Worm (Caenorhabditis elegans) whole organism, young adult: ENCODE data around the gene nhr-286.

Experiments
- madf-8 ChIP-seq: fragments of 200-800 bp; sonication (Bioruptor generic); conservative IDR thresholded peaks from 2 replicates; pipeline ENCODE4 v1.3.6; 2022; ENCODE audit warnings: missing genetic modification reagents, missing genetic modification characterization, missing compliant biosample characterization
- ztf-28 ChIP-seq: fragments of 200-800 bp; sonication (Bioruptor generic); IDR thresholded peaks from 2 replicates; pipeline ENCODE4 v1.3.6; 2022; ENCODE audit warnings: missing genetic modification reagents, missing genetic modification characterization, missing compliant biosample characterization

ce11 chrV:7106499-7107152 lies 15.2 kb upstream of the nhr-286 start:
- TF ChIP-seq madf-8 (GFP tag; lab: Robert Waterston, UW) (no peak), ztf-28 (GFP tag; lab: Robert Waterston, UW) (no peak)
